Fruit fly (Drosophila melanogaster): Measurements from ENCODE around the gene prg.

DNA sequence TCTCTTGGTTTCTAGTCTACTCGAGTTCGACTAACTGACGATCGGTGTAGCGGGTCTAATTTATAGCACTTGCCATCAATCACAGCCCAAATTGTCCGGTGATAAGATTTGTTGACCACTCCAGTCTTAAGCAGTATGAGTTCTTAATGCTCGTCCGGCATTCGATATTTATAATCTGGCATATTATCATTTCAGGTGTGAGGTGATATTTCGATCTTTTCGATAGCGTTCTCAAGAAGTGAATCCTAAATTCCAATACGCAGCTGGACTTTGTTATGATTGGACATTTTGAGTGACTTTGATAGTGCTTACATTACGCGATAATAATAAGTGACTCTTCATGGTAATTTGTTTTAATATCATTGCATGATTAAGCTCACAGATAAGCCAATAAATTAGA is 32.0 kb downstream of the prg start, which contains the start of gene Bace:
- no peak for TF ChIP-seq CG8478 (optimal IDR thresholded peaks at IDR 0.05)
- no peak for TF ChIP-seq CTCF (optimal IDR thresholded peaks at IDR 0.05)
